Worm (Caenorhabditis elegans) whole organism, young adult: ENCODE measurements around the gene prx-5.

Source experiments
- B0019.2 ChIP-seq: fragments of 200-800 bp; sonication (Bioruptor generic); conservative IDR thresholded peaks from 2 replicates; pipeline ENCODE4 v1.3.6; 2022; ENCODE audit warnings: missing genetic modification reagents, missing genetic modification characterization, missing compliant biosample characterization
- B0336.3 ChIP-seq: fragments of 200-800 bp; sonication (Bioruptor generic); IDR thresholded peaks from 2 replicates; pipeline ENCODE4 v1.3.6; 2022; ENCODE audit warnings: missing genetic modification characterization, missing compliant biosample characterization
- D2030.7 ChIP-seq: fragments of 200-800 bp; sonication (Bioruptor generic); IDR thresholded peaks from 2 replicates; pipeline ENCODE4 v1.3.6; 2022; ENCODE audit warnings: missing genetic modification reagents, missing genetic modification characterization, missing compliant biosample characterization
- F22D6.2 ChIP-seq: sonication (generic microtip); optimal IDR thresholded peaks from 2 replicates; lab custom pipeline; 2016; ENCODE audit warnings: mild to moderate bottlenecking, missing genetic modification characterization, missing compliant biosample characterization
- F23B12.7 ChIP-seq: sonication (generic microtip); optimal IDR thresholded peaks from 2 replicates; lab custom pipeline; 2017; ENCODE audit warnings: missing genetic modification characterization, mild to moderate bottlenecking, missing compliant biosample characterization, antibody characterized with exemption, moderate library complexity; ENCODE audit not compliant: insufficient read depth
- F49E8.2 ChIP-seq: sonication (generic microtip); optimal IDR thresholded peaks from 3 replicates; lab custom pipeline; 2017; ENCODE audit warnings: missing genetic modification characterization, mild to moderate bottlenecking, missing compliant biosample characterization, antibody characterized with exemption, moderate library complexity; ENCODE audit not compliant: insufficient read depth
- Y53F4B.3 ChIP-seq: fragments of 200-800 bp; sonication (Bioruptor generic); IDR thresholded peaks from 2 replicates; pipeline ENCODE4 v1.3.6; 2022; ENCODE audit warnings: missing genetic modification reagents, missing genetic modification characterization, missing compliant biosample characterization
- Y53G8AR.9 ChIP-seq: fragments of 200-800 bp; sonication (Bioruptor generic); conservative IDR thresholded peaks from 2 replicates; pipeline ENCODE4 v1.3.6; 2022; ENCODE audit warnings: missing genetic modification reagents, missing genetic modification characterization, missing compliant biosample characterization
- ZK185.1 ChIP-seq: sonication (generic microtip); optimal IDR thresholded peaks from 2 replicates; lab custom pipeline; 2016; ENCODE audit warnings: mild to moderate bottlenecking, missing genetic modification characterization, missing compliant biosample characterization; ENCODE audit not compliant: poor library complexity, severe bottlenecking
- atf-7 ChIP-seq: sonication (generic microtip); optimal IDR thresholded peaks from 2 replicates; lab custom pipeline; 2017; ENCODE audit warnings: mild to moderate bottlenecking, missing genetic modification characterization, missing compliant biosample characterization
- athp-1 ChIP-seq: sonication (generic microtip); optimal IDR thresholded peaks from 2 replicates; lab custom pipeline; 2017; ENCODE audit warnings: mild to moderate bottlenecking, missing genetic modification characterization, missing compliant biosample characterization
- cebp-1 ChIP-seq, 2 experiments: fragments of 200-800 bp in 1 of 2; sonication (Bioruptor generic) in 1 of 2; sonication (generic microtip) in 1 of 2; IDR thresholded peaks in 1 of 2; optimal IDR thresholded peaks in 1 of 2; 2 replicates each; pipeline versions ENCODE4 v1.3.6 to Lab custom; 2017 to 2022; ENCODE audit warnings: missing compliant biosample characterization in 2 of 2, missing genetic modification characterization in 2 of 2, mild to moderate bottlenecking in 1 of 2, missing genetic modification reagents in 1 of 2, moderate library complexity in 1 of 2
- ceh-79 ChIP-seq: sonication (generic microtip); optimal IDR thresholded peaks from 2 replicates; lab custom pipeline; 2017; ENCODE audit warnings: mild to moderate bottlenecking, missing genetic modification characterization, missing compliant biosample characterization
- dpff-1 ChIP-seq: sonication (generic microtip); optimal IDR thresholded peaks from 2 replicates; lab custom pipeline; 2017; ENCODE audit warnings: mild to moderate bottlenecking, missing genetic modification characterization, missing compliant biosample characterization
- egrh-3 ChIP-seq: fragments of 200-800 bp; sonication (Bioruptor generic); IDR thresholded peaks from 2 replicates; pipeline ENCODE4 v1.3.6; 2022; ENCODE audit warnings: missing genetic modification reagents, missing genetic modification characterization, missing compliant biosample characterization
- ekl-4 ChIP-seq: fragments of 200-800 bp; sonication (Bioruptor generic); IDR thresholded peaks from 2 replicates; pipeline ENCODE4 v1.3.6; 2022; ENCODE audit warnings: missing genetic modification reagents, missing genetic modification characterization, missing compliant biosample characterization
- him-1 ChIP-seq: sonication (generic microtip); optimal IDR thresholded peaks from 2 replicates; lab custom pipeline; 2016; ENCODE audit warnings: missing genotype, missing genetic modification reagents, missing genetic modification characterization, missing compliant biosample characterization
- let-607 ChIP-seq, 2 experiments: fragments of 200-800 bp in 1 of 2; sonication (Bioruptor generic) in 1 of 2; sonication (generic microtip) in 1 of 2; optimal IDR thresholded peaks; 2 replicates each; lab custom pipeline; 2016 to 2018; ENCODE audit warnings: mild to moderate bottlenecking in 2 of 2, missing compliant biosample characterization in 2 of 2, missing genetic modification characterization in 2 of 2, moderate library complexity in 2 of 2, missing genotype in 1 of 2
- lin-26 ChIP-seq: fragments of 200-800 bp; sonication (Bioruptor generic); IDR thresholded peaks from 2 replicates; pipeline ENCODE4 v1.3.6; 2022; ENCODE audit warnings: missing genetic modification reagents, missing genetic modification characterization, missing compliant biosample characterization
- lsy-27 ChIP-seq: sonication (generic microtip); optimal IDR thresholded peaks from 2 replicates; lab custom pipeline; 2017; ENCODE audit warnings: missing genetic modification characterization, mild to moderate bottlenecking, missing compliant biosample characterization, antibody characterized with exemption, missing genotype, borderline replicate concordance; ENCODE audit not compliant: insufficient read depth
- mes-4 ChIP-seq: sonication (generic microtip); optimal IDR thresholded peaks from 2 replicates; lab custom pipeline; 2016; ENCODE audit warnings: missing genotype, missing genetic modification characterization, missing compliant biosample characterization
- nfya-1 ChIP-seq: sonication (generic microtip); optimal IDR thresholded peaks from 2 replicates; lab custom pipeline; 2017; ENCODE audit warnings: antibody characterized with exemption, missing compliant biosample characterization, missing genetic modification characterization, borderline replicate concordance; ENCODE audit not compliant: insufficient read depth
- nfyb-1 ChIP-seq: fragments of 200-800 bp; sonication (Bioruptor generic); IDR thresholded peaks from 2 replicates; pipeline ENCODE4 v1.3.6; 2022; ENCODE audit warnings: missing genetic modification reagents, missing genetic modification characterization, missing compliant biosample characterization
- nhr-179 ChIP-seq: sonication (generic microtip); optimal IDR thresholded peaks from 2 replicates; lab custom pipeline; 2016; ENCODE audit warnings: mild to moderate bottlenecking, missing genetic modification characterization, missing compliant biosample characterization
- nhr-80 ChIP-seq: sonication (generic microtip); optimal IDR thresholded peaks from 2 replicates; lab custom pipeline; 2016; ENCODE audit warnings: missing genetic modification characterization, missing compliant biosample characterization
- nhr-90 ChIP-seq: sonication (generic microtip); optimal IDR thresholded peaks from 2 replicates; lab custom pipeline; 2016; ENCODE audit warnings: missing genotype, mild to moderate bottlenecking, missing genetic modification characterization, missing compliant biosample characterization
- pbrm-1 ChIP-seq: fragments of 200-800 bp; sonication (Bioruptor generic); IDR thresholded peaks from 2 replicates; pipeline ENCODE4 v1.3.6; 2022; ENCODE audit warnings: missing genetic modification reagents, missing genetic modification characterization, missing compliant biosample characterization
- rcor-1 ChIP-seq: fragments of 200-800 bp; sonication (Bioruptor generic); IDR thresholded peaks from 2 replicates; pipeline ENCODE4 v1.3.6; 2022; ENCODE audit warnings: missing genetic modification reagents, missing genetic modification characterization, missing compliant biosample characterization
- rpc-1 ChIP-seq, 2 experiments: fragments of 150-350 bp in 1 of 2; sonication (generic microtip) in 1 of 2; optimal IDR thresholded peaks; 2 replicates each; lab custom pipeline; 2014 to 2018; ENCODE audit warnings: missing biosample characterization in 1 of 2, missing genetic modification characterization in 1 of 2, missing genetic modification reagents in 1 of 2, missing genotype in 1 of 2
- sdz-38 ChIP-seq: sonication (generic microtip); optimal IDR thresholded peaks from 2 replicates; lab custom pipeline; 2016; ENCODE audit warnings: missing genotype, missing genetic modification characterization, missing compliant biosample characterization
- tbx-9 ChIP-seq: sonication (generic microtip); optimal IDR thresholded peaks from 2 replicates; lab custom pipeline; 2016; ENCODE audit warnings: borderline replicate concordance, missing genetic modification characterization, inconsistent platforms, missing compliant biosample characterization
- zfh-2 ChIP-seq: fragments of 200-800 bp; sonication (Bioruptor generic); conservative IDR thresholded peaks from 2 replicates; pipeline ENCODE4 v1.3.6; 2022; ENCODE audit warnings: missing genetic modification reagents, missing genetic modification characterization, missing compliant biosample characterization
- zim-3 ChIP-seq: sonication (generic microtip); optimal IDR thresholded peaks from 2 replicates; lab custom pipeline; 2017; ENCODE audit warnings: mild to moderate bottlenecking, missing genetic modification characterization, moderate library complexity, missing compliant biosample characterization
- ztf-22 ChIP-seq: fragments of 200-800 bp; sonication (Bioruptor generic); optimal IDR thresholded peaks from 2 replicates; lab custom pipeline; 2018; ENCODE audit warnings: mild to moderate bottlenecking, missing genetic modification characterization, moderate library complexity, missing compliant biosample characterization
- ztf-28 ChIP-seq: fragments of 200-800 bp; sonication (Bioruptor generic); IDR thresholded peaks from 2 replicates; pipeline ENCODE4 v1.3.6; 2022; ENCODE audit warnings: missing genetic modification reagents, missing genetic modification characterization, missing compliant biosample characterization
- ztf-3 ChIP-seq: fragments of 200-800 bp; sonication (Bioruptor generic); optimal IDR thresholded peaks from 2 replicates; lab custom pipeline; 2018; ENCODE audit warnings: mild to moderate bottlenecking, missing genetic modification characterization, missing compliant biosample characterization

The prx-5 gene

DNA sequence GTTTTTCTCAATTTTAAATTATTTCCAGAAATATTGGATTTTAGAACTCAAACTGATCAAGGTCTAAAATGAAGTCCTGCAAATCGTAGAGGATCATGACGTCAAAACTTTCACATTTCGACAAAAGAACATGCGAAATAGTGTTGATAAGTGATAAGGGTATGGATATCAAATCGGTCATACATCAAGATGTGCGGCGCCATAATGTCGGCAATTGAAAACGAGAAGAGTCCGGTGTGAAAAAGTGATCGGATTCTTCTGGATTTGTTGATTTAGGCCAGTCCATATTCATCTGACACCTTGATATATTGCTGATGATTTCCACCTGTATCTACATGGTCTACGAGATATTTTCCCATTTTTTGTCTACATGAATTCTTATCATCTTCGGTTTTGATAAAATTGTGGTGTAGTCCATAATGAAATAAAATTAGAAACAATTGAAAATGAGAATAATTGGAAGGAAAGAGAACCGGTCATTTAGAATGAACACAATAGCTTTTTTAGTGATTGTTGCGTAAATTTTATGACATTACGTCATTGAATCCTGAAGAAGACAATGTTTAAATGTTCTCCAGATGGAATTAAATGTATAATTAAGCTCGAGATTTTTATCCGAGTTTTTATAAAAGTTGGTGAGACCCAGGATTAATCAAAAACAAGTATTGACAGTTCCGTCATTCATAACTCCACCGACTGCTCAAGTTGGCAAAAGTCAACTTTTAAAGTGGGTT is 26.5 kb downstream of the prx-5 start:
- TF ChIP-seq Y53F4B.3 (GFP tag; lab: Robert Waterston, UW), result no peak
- TF ChIP-seq, all 124 proteins: peak for 0

DNA sequence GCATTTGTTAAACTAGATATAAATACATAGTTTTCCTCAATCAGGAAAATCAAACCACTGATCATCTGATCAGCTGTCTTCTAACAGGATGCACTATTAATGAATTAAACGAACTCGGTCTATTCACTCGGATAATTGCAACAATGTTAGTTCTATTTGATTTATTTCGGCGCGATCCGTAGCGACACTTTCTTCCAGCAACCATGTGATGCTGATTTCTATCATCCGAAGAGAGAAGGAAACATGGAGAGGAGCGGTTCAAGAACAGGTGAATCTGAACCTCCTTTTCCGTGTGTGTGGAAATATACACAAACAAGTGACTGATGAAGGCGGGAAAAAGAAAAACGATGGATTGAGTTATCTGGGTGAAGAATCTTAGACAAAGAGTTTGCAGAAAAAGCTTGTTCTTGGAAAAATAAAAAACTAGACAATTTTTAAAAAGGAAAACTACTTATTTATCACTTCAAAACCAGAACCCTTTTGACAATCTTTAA is 27.2 kb downstream of the prx-5 start:
- no peak for TF ChIP-seq atf-7 (tag; lab: Kevin White, UChicago)
- TF ChIP-seq ztf-22 (GFP tag; lab: Kevin White, UChicago), result no peak
- TF ChIP-seq B0336.3, result no peak
- TF ChIP-seq ZK185.1 (tag; lab: Kevin White, UChicago), result no peak
- no peak for TF ChIP-seq ekl-4
- TF ChIP-seq rcor-1, result no peak
- no peak for TF ChIP-seq ztf-28 (GFP tag; lab: Robert Waterston, UW)
- TF ChIP-seq rpc-1 (optimal IDR thresholded peaks at IDR 0.05; lab: Kevin White, UChicago), result no peak
- no peak for TF ChIP-seq rpc-1 (tag; optimal IDR thresholded peaks at IDR 0.05; lab: Kevin White, UChicago)
- TF ChIP-seq, all 124 proteins: peak for 0

DNA sequence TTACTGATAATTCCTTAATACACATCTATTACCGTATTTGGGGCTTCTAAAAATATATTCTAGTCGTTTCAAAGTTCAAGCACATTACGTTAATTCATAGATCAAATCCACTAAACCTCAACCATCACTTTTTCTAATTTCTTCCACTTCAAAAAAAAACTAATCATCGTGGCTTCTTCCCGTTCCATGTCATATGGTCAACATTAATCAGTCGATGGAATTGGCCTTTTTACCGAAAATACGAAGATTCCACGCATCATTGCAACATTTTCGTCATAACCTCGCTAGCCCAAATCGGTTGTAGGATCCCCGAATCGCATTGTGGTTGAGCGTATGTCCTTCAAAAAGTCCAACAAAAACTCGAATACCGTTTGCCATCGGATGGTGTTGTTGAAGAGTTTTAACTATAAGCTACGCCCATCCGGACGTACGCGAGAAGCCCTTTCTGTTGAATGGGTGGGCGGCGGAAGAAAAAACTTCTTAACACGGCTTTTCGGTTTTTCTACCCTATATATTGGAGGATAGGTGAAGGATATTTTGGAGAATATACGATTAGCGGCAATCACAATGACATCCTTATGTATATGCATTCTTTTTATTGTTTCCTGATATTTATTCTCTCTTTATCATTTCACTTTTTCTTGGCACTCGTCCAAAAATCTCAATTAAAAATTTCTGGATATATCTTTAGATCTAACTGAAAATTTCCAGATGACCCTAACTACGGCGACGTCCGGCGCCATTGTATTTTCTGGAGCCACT is 27.9 kb downstream of the prx-5 start, which contains the start of gene rol-6:
Gene rol-6 (plus strand): TSS at position 712 of the 762 bp plus-strand sequence.
- TF ChIP-seq mes-4 (tag; lab: Kevin White, UChicago), result no peak
- no peak for TF ChIP-seq tbx-9 (tag; lab: Kevin White, UChicago)
- no peak for TF ChIP-seq cebp-1 (GFP tag; IDR thresholded peaks at IDR 0.05; lab: Robert Waterston, UW)
- no peak for TF ChIP-seq cebp-1 (tag; optimal IDR thresholded peaks at IDR 0.05; lab: Kevin White, UChicago)
- TF ChIP-seq nhr-179 (tag; lab: Kevin White, UChicago), result no peak
- no peak for TF ChIP-seq let-607 (tag; optimal IDR thresholded peaks at IDR 0.05; lab: Kevin White, UChicago)
- no peak for TF ChIP-seq lin-26
- TF ChIP-seq zfh-2, result no peak
- TF ChIP-seq Y53G8AR.9, result no peak
- no peak for TF ChIP-seq dpff-1
- TF ChIP-seq nfya-1 (tag; lab: Kevin White, UChicago), result no peak

DNA sequence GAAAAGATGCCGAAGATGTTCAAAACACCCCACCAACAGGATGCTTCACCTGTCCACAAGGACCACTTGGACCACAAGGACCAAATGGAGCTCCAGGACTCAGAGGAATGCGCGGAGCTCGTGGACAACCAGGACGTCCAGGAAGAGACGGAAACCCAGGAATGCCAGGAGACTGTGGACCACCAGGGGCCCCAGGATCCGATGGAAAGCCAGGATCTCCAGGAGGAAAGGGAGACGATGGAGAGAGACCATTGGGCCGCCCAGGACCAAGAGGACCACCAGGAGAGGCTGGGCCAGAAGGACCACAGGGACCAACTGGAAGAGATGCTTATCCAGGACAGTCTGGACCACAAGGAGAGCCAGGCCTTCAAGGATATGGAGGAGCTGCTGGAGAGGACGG is 29.0 kb downstream of the prx-5 start:
- TF ChIP-seq sdz-38 (no peak), nhr-80 (tag; lab: Kevin White, UChicago) (no peak), egrh-3 (GFP tag; lab: Robert Waterston, UW) (peak; percentile 68; the same call in 1 of the 2 replicates), zfh-2 (peak; percentile 87)

DNA sequence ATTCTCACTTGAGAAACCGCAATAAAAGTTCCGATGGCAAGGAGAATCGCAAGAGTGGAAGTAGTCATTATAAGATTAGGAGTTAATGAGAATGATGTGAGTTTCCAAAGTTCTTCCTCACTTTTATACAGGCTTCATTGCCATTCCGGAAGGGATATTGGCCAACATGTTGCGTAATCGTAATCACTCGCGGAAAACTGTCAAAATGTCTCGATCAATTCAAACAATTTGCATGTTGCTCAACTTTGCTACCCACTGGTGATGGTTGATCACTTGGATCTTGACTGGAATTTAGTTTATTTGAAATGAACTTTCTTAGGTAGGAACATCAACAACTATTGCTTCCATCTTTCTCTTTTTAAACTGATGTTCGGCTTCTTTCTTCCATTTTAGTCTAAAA is 32.8 kb downstream of the prx-5 start, which contains the start of gene idpb-4:
Gene idpb-4 (minus strand): TSS at position 101 of the 400 bp plus-strand sequence.
- TF ChIP-seq B0019.2, result no peak
- TF ChIP-seq D2030.7, result no peak
- TF ChIP-seq, all 124 proteins: peak for 0

DNA sequence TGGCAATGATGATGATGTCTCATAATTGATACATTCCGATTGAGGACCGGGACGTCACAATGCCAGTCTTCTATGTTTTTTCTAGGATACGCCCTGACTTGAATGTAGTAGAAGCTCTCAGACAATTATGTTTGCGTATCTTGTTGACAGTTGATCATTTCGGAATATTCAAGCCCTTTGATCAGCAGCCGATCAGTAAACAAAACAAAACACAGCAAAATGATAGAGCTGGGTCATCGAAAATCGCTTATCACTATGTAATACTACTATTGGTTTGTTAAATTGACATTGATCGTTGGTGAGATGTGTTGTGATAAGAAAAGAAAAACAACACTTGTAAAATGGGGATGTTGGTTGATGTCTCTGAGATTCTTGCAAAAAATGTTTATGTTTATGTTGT is 33.6 kb downstream of the prx-5 start:
- no peak for TF ChIP-seq nfyb-1 (GFP tag; lab: Robert Waterston, UW)
- no peak for TF ChIP-seq egrh-3 (GFP tag; lab: Robert Waterston, UW)
- no peak for TF ChIP-seq lsy-27 (tag; lab: Kevin White, UChicago)
- TF ChIP-seq ceh-79, result no peak
- no peak for TF ChIP-seq nhr-90 (tag; lab: Kevin White, UChicago)
- no peak for TF ChIP-seq zim-3 (tag; lab: Kevin White, UChicago)
- no peak for TF ChIP-seq Y53G8AR.9
- TF ChIP-seq ztf-3 (GFP tag; lab: Kevin White, UChicago), result no peak
- TF ChIP-seq F49E8.2, result no peak
- TF ChIP-seq zfh-2, result no peak
- no peak for TF ChIP-seq F23B12.7 (tag; lab: Kevin White, UChicago)
- TF ChIP-seq F22D6.2 (tag; lab: Kevin White, UChicago), result no peak
- TF ChIP-seq athp-1 (tag; lab: Kevin White, UChicago), result no peak
- no peak for TF ChIP-seq pbrm-1 (GFP tag; lab: Robert Waterston, UW)
- TF ChIP-seq him-1 (tag; lab: Kevin White, UChicago), result no peak
